Fruit fly (Drosophila melanogaster): ENCODE measurements around the gene CG32276.

CG32276 gene

dm6 chr3L:3186364-3186763, 12.5 kb downstream of the CG32276 start, which contains the start of gene CG32284:
CG32284 (plus strand) TSS chr3L:3186664.
- TF ChIP-seq rn (GFP tag; IDR thresholded peaks at IDR 0.05): no peak
- no peak for TF ChIP-seq CG4496 (GFP tag; IDR thresholded peaks at IDR 0.05)
- no peak for TF ChIP-seq CG32121 (GFP tag; IDR thresholded peaks at IDR 0.05)
- TF ChIP-seq CG14655 (GFP tag; optimal IDR thresholded peaks at IDR 0.05): no peak
- TF ChIP-seq CG12605 (GFP tag; IDR thresholded peaks at IDR 0.05): no peak
- no peak for TF ChIP-seq CG8159 (tag; optimal IDR thresholded peaks at IDR 0.05)
- no peak for TF ChIP-seq EcR (GFP tag; optimal IDR thresholded peaks at IDR 0.05)
- no peak for TF ChIP-seq D1 (tag; optimal IDR thresholded peaks at IDR 0.05)
- TF ChIP-seq Snoo (tag; optimal IDR thresholded peaks at IDR 0.05): no peak
- TF ChIP-seq gl (tag; optimal IDR thresholded peaks at IDR 0.05): no peak
- TF ChIP-seq CG13204 (GFP tag; optimal IDR thresholded peaks at IDR 0.05): no peak
- TF ChIP-seq Ets98B (GFP tag; IDR thresholded peaks at IDR 0.05): no peak

DNA sequence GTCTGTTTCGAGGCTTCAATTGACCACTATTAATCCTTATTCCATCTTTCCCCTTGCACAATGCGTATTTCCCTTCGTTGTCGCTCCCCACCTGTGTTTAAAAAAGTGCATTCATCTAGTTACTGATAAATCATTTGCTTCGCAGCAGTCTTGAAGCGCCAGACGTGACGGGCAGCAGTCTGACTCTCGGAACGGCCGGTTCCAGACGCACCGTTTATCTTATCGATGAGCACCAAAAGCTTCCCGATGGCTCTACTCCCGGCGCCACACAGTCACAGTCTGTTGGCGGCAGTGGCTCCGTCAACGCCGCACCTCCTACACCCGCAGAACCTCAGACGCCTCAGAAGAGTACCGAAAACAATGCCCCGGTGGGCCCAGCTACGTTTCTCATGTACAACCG, 14.7 kb downstream of the CG32276 start, which contains the start of gene CG42494:
CG42494 (plus strand) TSS at position 301 of the 400 bp plus-strand sequence.
- no peak for TF ChIP-seq Pif1B (GFP tag; optimal IDR thresholded peaks at IDR 0.05)
- TF ChIP-seq CG15710 (tag; optimal IDR thresholded peaks at IDR 0.05): no peak
- TF ChIP-seq CG32121 (GFP tag; IDR thresholded peaks at IDR 0.05): no peak
- TF ChIP-seq CG14655 (GFP tag; optimal IDR thresholded peaks at IDR 0.05): no peak
- no peak for TF ChIP-seq CG4496 (GFP tag; IDR thresholded peaks at IDR 0.05)
- no peak for TF ChIP-seq Ets98B (GFP tag; IDR thresholded peaks at IDR 0.05)
- TF ChIP-seq CG13204 (GFP tag; optimal IDR thresholded peaks at IDR 0.05): no peak
- no peak for TF ChIP-seq CG8301 (tag; optimal IDR thresholded peaks at IDR 0.05)
- no peak for TF ChIP-seq gl (tag; optimal IDR thresholded peaks at IDR 0.05)
- TF ChIP-seq CG17806 (tag; optimal IDR thresholded peaks at IDR 0.05): no peak

dm6 chr3L:3179474-3179873, 19.4 kb downstream of the CG32276 start:
- peak; percentile 78 for TF ChIP-seq rn (GFP tag; IDR thresholded peaks at IDR 0.05)
- peak; percentile 94 for TF ChIP-seq CG8301 (tag; optimal IDR thresholded peaks at IDR 0.05)
- peak; percentile 93 for TF ChIP-seq CG17806 (tag; optimal IDR thresholded peaks at IDR 0.05)
- TF ChIP-seq CG15710 (tag; optimal IDR thresholded peaks at IDR 0.05): peak; percentile 93
- TF ChIP-seq Pif1B (GFP tag; optimal IDR thresholded peaks at IDR 0.05): peak; percentile 92
- peak; percentile 95 for TF ChIP-seq CG4496 (GFP tag; IDR thresholded peaks at IDR 0.05)
- no peak for TF ChIP-seq Pif1A (GFP tag; optimal IDR thresholded peaks at IDR 0.05)
- TF ChIP-seq EcR (GFP tag; optimal IDR thresholded peaks at IDR 0.05): peak; percentile 98
- peak; percentile 95 for TF ChIP-seq CG8159 (tag; optimal IDR thresholded peaks at IDR 0.05)
- TF ChIP-seq CG12605 (GFP tag; IDR thresholded peaks at IDR 0.05): peak; percentile 91
- TF ChIP-seq D1 (tag; optimal IDR thresholded peaks at IDR 0.05): no peak
- TF ChIP-seq fd96Ca (GFP tag; IDR thresholded peaks at IDR 0.05): peak; percentile 92
- peak; percentile 93 for TF ChIP-seq CG9948 (tag; optimal IDR thresholded peaks at IDR 0.05)
- TF ChIP-seq CG13204 (GFP tag; optimal IDR thresholded peaks at IDR 0.05): peak; percentile 87
- TF ChIP-seq CG14655 (GFP tag; optimal IDR thresholded peaks at IDR 0.05): no peak
- peak; percentile 89 for TF ChIP-seq CG34367 (tag; optimal IDR thresholded peaks at IDR 0.05)
- peak; percentile 92 for TF ChIP-seq Ets98B (GFP tag; IDR thresholded peaks at IDR 0.05)
- TF ChIP-seq CG10348 (GFP tag; IDR thresholded peaks at IDR 0.05): peak; percentile 19; the same call in 1 of the 2 replicates
- peak; percentile 89 for TF ChIP-seq gl (tag; optimal IDR thresholded peaks at IDR 0.05)
- TF ChIP-seq CG32121 (GFP tag; IDR thresholded peaks at IDR 0.05): peak; percentile 81
- TF ChIP-seq Snoo (tag; optimal IDR thresholded peaks at IDR 0.05): peak; percentile 92

dm6 chr3L:3178530-3179096, 20.2 kb downstream of the CG32276 start, which contains the start of the genes MnM and Girdin:
MnM (minus strand) TSS chr3L:3178580.
Girdin (plus strand) TSS chr3L:3178930.
- TF ChIP-seq fd96Ca (GFP tag; IDR thresholded peaks at IDR 0.05): 0 out of 3 replicates have a peak, but pooled peaks have one; percentile 53
- TF ChIP-seq EcR (GFP tag; optimal IDR thresholded peaks at IDR 0.05): peak; percentile 7
- no peak for TF ChIP-seq gl (tag; optimal IDR thresholded peaks at IDR 0.05)
- TF ChIP-seq CG32121 (GFP tag; IDR thresholded peaks at IDR 0.05): peak; percentile 35; the same call in 1 of the 2 replicates
- TF ChIP-seq CG10348 (GFP tag; IDR thresholded peaks at IDR 0.05): peak; percentile 16; the same call in 1 of the 2 replicates

dm6 chr3L:3177872-3178271, 21.0 kb downstream of the CG32276 start:
- TF ChIP-seq Pif1B (GFP tag; optimal IDR thresholded peaks at IDR 0.05) (no peak), Snoo (tag; optimal IDR thresholded peaks at IDR 0.05) (no peak), CG4496 (GFP tag; IDR thresholded peaks at IDR 0.05) (no peak), CG10348 (GFP tag; IDR thresholded peaks at IDR 0.05) (no peak), CG13204 (GFP tag; optimal IDR thresholded peaks at IDR 0.05) (no peak), CG12605 (GFP tag; IDR thresholded peaks at IDR 0.05) (no peak), rn (GFP tag; IDR thresholded peaks at IDR 0.05) (no peak), CG34367 (tag; optimal IDR thresholded peaks at IDR 0.05) (no peak), EcR (GFP tag; optimal IDR thresholded peaks at IDR 0.05) (no peak), CG32121 (GFP tag; IDR thresholded peaks at IDR 0.05) (no peak), Pif1A (GFP tag; optimal IDR thresholded peaks at IDR 0.05) (no peak), fd96Ca (GFP tag; IDR thresholded peaks at IDR 0.05) (no peak), CG15710 (tag; optimal IDR thresholded peaks at IDR 0.05) (no peak), CG17806 (tag; optimal IDR thresholded peaks at IDR 0.05) (no peak)

dm6 chr3L:3172445-3172844, 26.4 kb downstream of the CG32276 start, which contains the start of gene CG14963:
CG14963 (minus strand) TSS chr3L:3172545.
- TF ChIP-seq CG34367 (tag; optimal IDR thresholded peaks at IDR 0.05) (no peak), fd96Ca (GFP tag; IDR thresholded peaks at IDR 0.05) (no peak), CG4496 (GFP tag; IDR thresholded peaks at IDR 0.05) (no peak), Pif1A (GFP tag; optimal IDR thresholded peaks at IDR 0.05) (no peak)

Data from whole organism, pupa.